Fruit fly (Drosophila melanogaster): Measurements from ENCODE around the gene Hs3st-B.
A peak's percentile ranks its signal among the peaks of the same experiment; 100 is the strongest.

Gene Hs3st-B

DNA sequence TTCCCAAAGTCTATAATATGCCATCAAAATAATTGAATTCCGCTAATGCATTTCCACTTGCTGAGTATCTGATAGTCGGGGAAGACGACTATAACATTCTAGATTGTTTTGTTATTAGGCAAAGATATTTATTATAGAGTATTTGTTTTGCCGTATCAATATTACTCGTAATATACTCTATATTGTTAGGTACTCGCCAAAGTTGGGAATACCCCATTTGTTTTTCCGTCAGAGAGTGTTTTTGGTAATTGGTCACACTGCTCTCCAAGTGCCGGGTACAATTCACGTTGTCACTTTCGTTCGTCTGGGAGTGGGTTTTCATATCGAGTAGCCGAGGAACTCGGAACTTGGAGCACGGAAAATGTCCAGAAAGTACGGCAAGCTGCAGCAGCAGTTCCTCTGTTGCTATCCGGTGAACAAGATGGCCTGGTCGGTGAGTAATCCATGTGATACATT, 5.0 kb upstream of the Hs3st-B start, which contains the start of gene CG7889 (continued):
- TF ChIP-seq croc (GFP tag; conservative IDR thresholded peaks at IDR 0.05) (no peak), inv (GFP tag; IDR thresholded peaks at IDR 0.05; ENCODE audit: partially characterized antibody) (no peak), CG8281 (tag; optimal IDR thresholded peaks at IDR 0.05) (no peak), CG15696 (tag; optimal IDR thresholded peaks at IDR 0.05) (peak; percentile 6), Hr78 (GFP tag; optimal IDR thresholded peaks at IDR 0.05) (no peak), CG2120 (GFP tag; optimal IDR thresholded peaks at IDR 0.05) (peak; percentile 27), CG18476 (GFP tag; optimal IDR thresholded peaks at IDR 0.05) (peak; percentile 21), ssp (GFP tag; IDR thresholded peaks at IDR 0.05) (no peak), cad (GFP tag; optimal IDR thresholded peaks at IDR 0.05) (no peak), CG6765 (GFP tag; optimal IDR thresholded peaks at IDR 0.05) (peak; percentile 9), ato (GFP tag; IDR thresholded peaks at IDR 0.05; ENCODE audit: partially characterized antibody) (no peak), NC2β (GFP tag; optimal IDR thresholded peaks at IDR 0.05) (no peak), usp (GFP tag; optimal IDR thresholded peaks at IDR 0.05) (no peak), HmgZ (tag; optimal IDR thresholded peaks at IDR 0.05) (peak; percentile 12), Dip3 (GFP tag; optimal IDR thresholded peaks at IDR 0.05) (peak; percentile 33), CG15269 (tag; optimal IDR thresholded peaks at IDR 0.05) (no peak), chif (GFP tag; optimal IDR thresholded peaks at IDR 0.05) (no peak), CG12391 (tag; optimal IDR thresholded peaks at IDR 0.05) (peak; percentile 11), stwl (tag; optimal IDR thresholded peaks at IDR 0.05) (peak; percentile 15), prd (optimal IDR thresholded peaks at IDR 0.05) (no peak), prd (GFP tag; IDR thresholded peaks at IDR 0.05) (no peak; the same call in 2 of the 3 replicates), dpn (GFP tag; optimal IDR thresholded peaks at IDR 0.05) (no peak), Eip74EF (GFP tag; optimal IDR thresholded peaks at IDR 0.05) (no peak), tap (tag; optimal IDR thresholded peaks at IDR 0.05) (peak; percentile 9), CG10209 (GFP tag; optimal IDR thresholded peaks at IDR 0.05) (peak; percentile 23), E2f1 (GFP tag; IDR thresholded peaks at IDR 0.05) (0 out of 2 replicates have a peak, but pooled peaks have one; percentile 18), bab2 (GFP tag; optimal IDR thresholded peaks at IDR 0.05) (peak; percentile 20), CG15011 (GFP tag; optimal IDR thresholded peaks at IDR 0.05) (no peak), slbo (GFP tag; IDR thresholded peaks at IDR 0.05) (peak; percentile 53; the same call in 1 of the 2 replicates), gro (GFP tag; optimal IDR thresholded peaks at IDR 0.05) (no peak), sim (GFP tag; IDR thresholded peaks at IDR 0.05) (no peak), ttk (GFP tag; IDR thresholded peaks at IDR 0.05) (no peak), Abd-B (GFP tag; optimal IDR thresholded peaks at IDR 0.05) (peak; percentile 2), jing (GFP tag; optimal IDR thresholded peaks at IDR 0.05) (no peak), Sox100B (GFP tag; optimal IDR thresholded peaks at IDR 0.05) (peak; percentile 34), sima (GFP tag; optimal IDR thresholded peaks at IDR 0.05) (no peak), pnt (GFP tag; optimal IDR thresholded peaks at IDR 0.05) (no peak), pzg (GFP tag; optimal IDR thresholded peaks at IDR 0.05) (peak; percentile 45), jumu (GFP tag; optimal IDR thresholded peaks at IDR 0.05) (peak; percentile 15)

DNA sequence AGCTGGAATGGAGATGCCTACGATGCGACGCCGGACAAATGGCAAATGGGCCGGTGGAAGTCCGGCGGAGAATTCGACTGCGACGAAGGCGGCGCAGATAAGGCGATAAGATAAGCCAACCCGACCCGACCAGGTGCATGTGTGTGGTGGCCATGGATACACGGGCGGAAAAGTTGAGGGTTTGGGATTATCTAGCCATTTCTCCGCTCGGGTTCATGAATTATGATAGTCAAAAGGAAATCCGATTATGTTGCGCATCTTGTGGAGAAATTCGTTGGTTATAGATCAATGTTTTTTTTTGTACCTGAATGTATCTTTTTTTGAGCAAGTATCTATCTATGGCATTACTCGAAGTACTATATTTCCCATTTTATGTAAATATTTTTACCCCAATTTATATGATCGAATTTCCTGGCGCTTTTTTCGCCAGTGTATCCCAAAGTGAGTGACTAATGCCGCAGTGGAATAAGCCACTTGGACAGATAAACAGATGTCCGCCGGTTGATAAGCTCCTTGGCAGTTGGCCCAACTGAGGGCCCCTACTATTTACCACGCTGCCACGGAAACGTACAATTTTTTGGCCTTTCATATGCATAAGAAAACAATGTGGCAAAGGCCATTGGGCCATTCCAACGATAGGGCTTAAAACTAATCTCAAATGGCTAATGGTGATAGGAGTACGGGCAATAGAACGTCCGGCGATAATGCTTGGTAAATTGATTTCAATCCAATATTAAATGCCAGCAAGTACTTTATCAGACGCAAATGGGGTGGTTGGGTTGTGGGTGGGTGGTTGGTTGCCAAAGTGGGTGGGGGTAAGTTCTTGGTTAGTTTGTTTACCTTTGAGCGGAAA, 1.0 kb upstream of the Hs3st-B start, which contains the start of gene CG7992:
CG7992 (minus strand) TSS at position 51 of the 853 bp plus-strand sequence.
- TF ChIP-seq CG5953 (GFP tag; IDR thresholded peaks at IDR 0.05) (no peak; the same call in 1 of the 2 replicates), CHES-1-like (GFP tag; optimal IDR thresholded peaks at IDR 0.05) (peak; percentile 74), CG4404 (GFP tag; IDR thresholded peaks at IDR 0.05) (no peak), CG7556 (GFP tag; optimal IDR thresholded peaks at IDR 0.05) (peak; percentile 62), gsb-n (tag; optimal IDR thresholded peaks at IDR 0.05) (no peak), CG6854 (GFP tag; optimal IDR thresholded peaks at IDR 0.05) (peak; percentile 47), CG12071 (GFP tag; optimal IDR thresholded peaks at IDR 0.05) (no peak), CG32767 (GFP tag; IDR thresholded peaks at IDR 0.05) (peak; percentile 56; the same call in 1 of the 2 replicates), zen (tag; optimal IDR thresholded peaks at IDR 0.05) (peak; percentile 23), CG11560 (tag; IDR thresholded peaks at IDR 0.05) (no peak), CG15601 (tag; optimal IDR thresholded peaks at IDR 0.05) (no peak), esg (GFP tag; conservative IDR thresholded peaks at IDR 0.05) (no peak; the same call in 1 of the 2 replicates)
